Worm (Caenorhabditis elegans): ENCODE results near the gene ceh-7.

Gene ceh-7

DNA sequence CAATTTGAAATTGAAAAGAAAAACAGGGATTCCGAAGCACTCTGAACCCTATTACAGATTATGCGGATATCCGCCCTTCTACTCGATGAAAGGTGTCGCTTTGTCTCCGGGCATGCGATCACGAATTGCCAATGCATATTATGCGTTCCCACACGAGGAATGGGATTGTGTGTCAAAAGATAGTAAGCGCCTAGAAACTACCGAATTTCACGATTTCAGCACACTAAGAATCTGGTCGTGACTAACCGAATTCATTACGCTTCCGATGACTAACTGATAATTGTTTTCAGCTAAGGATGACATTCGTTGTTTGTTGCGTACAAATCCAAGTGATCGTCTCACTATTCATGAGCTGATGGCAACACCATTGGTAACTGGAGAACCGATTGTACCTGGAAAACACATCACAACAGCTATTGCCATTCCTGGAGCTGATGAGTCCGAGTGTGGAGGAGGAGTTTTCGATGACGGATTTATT lies 42.7 kb upstream of the ceh-7 start (continued):
- TF ChIP-seq dpl-1 (GFP tag; optimal IDR thresholded peaks at IDR 0.05) = no peak

DNA sequence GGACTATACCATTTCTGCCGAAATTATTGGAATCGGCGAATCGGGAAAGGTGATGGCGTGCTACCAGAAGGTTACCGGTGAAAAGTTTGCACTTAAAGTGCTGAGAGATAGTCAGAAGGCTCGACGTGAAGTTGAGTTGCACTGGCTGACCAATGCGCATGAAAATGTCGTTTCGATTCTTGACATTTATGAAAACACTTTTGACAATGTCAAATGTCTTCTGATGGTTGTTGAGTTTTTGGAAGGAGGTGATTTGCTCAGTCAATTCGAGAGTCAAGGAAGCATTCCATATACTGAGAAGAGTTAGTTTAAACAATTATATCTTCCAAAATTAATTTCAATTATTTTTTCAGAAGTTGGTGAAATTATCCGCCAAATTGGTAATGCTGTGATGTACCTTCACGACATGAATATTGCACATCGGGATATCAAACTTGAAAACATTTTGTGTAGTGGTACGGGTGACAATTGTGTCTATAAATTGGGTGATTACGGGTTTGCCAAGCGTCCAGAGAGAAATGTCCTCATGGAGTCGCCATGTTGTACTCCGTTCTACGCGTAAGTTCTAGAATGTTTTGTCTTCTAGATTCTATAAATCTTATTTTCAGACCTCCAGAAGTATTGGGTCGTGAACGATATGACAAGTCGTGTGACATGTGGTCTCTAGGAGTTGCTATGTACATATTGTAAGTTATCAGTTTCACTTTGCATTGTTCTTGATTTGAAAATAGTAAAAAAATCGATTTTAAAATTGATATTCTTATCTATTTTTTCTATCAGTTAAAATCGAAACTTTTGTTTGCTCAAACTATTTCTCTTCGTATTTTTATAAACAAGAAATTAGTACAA lies 42.0 kb upstream of the ceh-7 start:
- TF ChIP-seq ceh-28 (tag; optimal IDR thresholded peaks at IDR 0.05) = no peak
- peak; percentile 34 for TF ChIP-seq nhr-77 (tag; optimal IDR thresholded peaks at IDR 0.05)
- TF ChIP-seq dve-1 (tag; optimal IDR thresholded peaks at IDR 0.05; ENCODE audit: insufficient read depth) = peak; percentile 50
- no peak for TF ChIP-seq nhr-6 (tag; optimal IDR thresholded peaks at IDR 0.05)
- peak; percentile 74 for TF ChIP-seq ama-1 (optimal IDR thresholded peaks at IDR 0.05)
- no peak for TF ChIP-seq hif-1 (tag; optimal IDR thresholded peaks at IDR 0.05)
- TF ChIP-seq lsy-2 (tag; optimal IDR thresholded peaks at IDR 0.05) = peak in 1 of 2 experiments; percentile 47
- no peak for TF ChIP-seq mep-1 (tag; optimal IDR thresholded peaks at IDR 0.05)
- peak; percentile 4 for TF ChIP-seq nhr-25 (tag; optimal IDR thresholded peaks at IDR 0.05; ENCODE audit: borderline replicate concordance, insufficient read depth)
- TF ChIP-seq Y48G9A.11 (GFP tag; IDR thresholded peaks at IDR 0.05) = 0 out of 2 replicates have a peak, but pooled peaks have one; percentile 23
- TF ChIP-seq mxl-2 (GFP tag; conservative IDR thresholded peaks at IDR 0.05) = peak; percentile 41
- no peak for TF ChIP-seq daf-16 (GFP tag; optimal IDR thresholded peaks at IDR 0.05)
- TF ChIP-seq daf-16 (tag; optimal IDR thresholded peaks at IDR 0.05) = peak; percentile 20
- peak; percentile 8 for TF ChIP-seq hlh-30 (tag; optimal IDR thresholded peaks at IDR 0.05; ENCODE audit: insufficient read depth)
- TF ChIP-seq aha-1 (tag) = peak; percentile 90

- TF ChIP-seq mdt-29 (GFP tag; IDR thresholded peaks at IDR 0.05) (no peak; the same call in 1 of the 2 replicates), lin-29 (GFP tag; IDR thresholded peaks at IDR 0.05) (no peak), attf-4 (tag; optimal IDR thresholded peaks at IDR 0.05) (no peak), egl-27 (tag; optimal IDR thresholded peaks at IDR 0.05) (no peak), pqm-1 (tag; optimal IDR thresholded peaks at IDR 0.05) (no peak), spr-1 (tag; optimal IDR thresholded peaks at IDR 0.05) (no peak), nhr-48 (tag; optimal IDR thresholded peaks at IDR 0.05) (no peak), F26F4.8 (GFP tag; conservative IDR thresholded peaks at IDR 0.05) (no peak), ceh-82 (tag; optimal IDR thresholded peaks at IDR 0.05) (no peak), daf-19 (GFP tag; conservative IDR thresholded peaks at IDR 0.05) (no peak), nhr-102 (tag; optimal IDR thresholded peaks at IDR 0.05) (no peak), tag-97 (GFP tag; IDR thresholded peaks at IDR 0.05) (no peak), hlh-11 (tag; optimal IDR thresholded peaks at IDR 0.05) (no peak), T26A8.4 (GFP tag; IDR thresholded peaks at IDR 0.05) (peak; percentile 64), hif-1 (tag; optimal IDR thresholded peaks at IDR 0.05) (peak in 1 of 2 experiments; percentile 14), daf-12 (tag; optimal IDR thresholded peaks at IDR 0.05) (no peak), F44E2.7 (GFP tag; IDR thresholded peaks at IDR 0.05) (no peak), lin-13 (GFP tag; optimal IDR thresholded peaks at IDR 0.05) (no peak), ama-1 (optimal IDR thresholded peaks at IDR 0.05) (peak; percentile 85), php-3 (GFP tag; IDR thresholded peaks at IDR 0.05) (no peak), saeg-2 (GFP tag; IDR thresholded peaks at IDR 0.05) (no peak), nhr-41 (GFP tag; IDR thresholded peaks at IDR 0.05) (no peak), lsy-2 (tag; optimal IDR thresholded peaks at IDR 0.05) (peak in 1 of 2 experiments; percentile 3), lin-39 (tag; optimal IDR thresholded peaks at IDR 0.05) (no peak), lin-1 (GFP tag; IDR thresholded peaks at IDR 0.05) (no peak), T20F7.1 (GFP tag; optimal IDR thresholded peaks at IDR 0.05) (peak; percentile 4), ztf-7 (tag; optimal IDR thresholded peaks at IDR 0.05) (no peak), skn-1 (tag; optimal IDR thresholded peaks at IDR 0.05) (no peak), dmd-8 (GFP tag; IDR thresholded peaks at IDR 0.05) (no peak), unc-39 (tag; optimal IDR thresholded peaks at IDR 0.05) (no peak), egl-43 (GFP tag; IDR thresholded peaks at IDR 0.05) (no peak; the same call in 1 of the 2 replicates), R02D3.7 (tag; optimal IDR thresholded peaks at IDR 0.05) (no peak)
These were observed 41.2 kb upstream of the ceh-7 start for ce11 chrII:8744555-8745448.
